Worm (Caenorhabditis elegans): Measurements from ENCODE around the gene iars-1.

DNA sequence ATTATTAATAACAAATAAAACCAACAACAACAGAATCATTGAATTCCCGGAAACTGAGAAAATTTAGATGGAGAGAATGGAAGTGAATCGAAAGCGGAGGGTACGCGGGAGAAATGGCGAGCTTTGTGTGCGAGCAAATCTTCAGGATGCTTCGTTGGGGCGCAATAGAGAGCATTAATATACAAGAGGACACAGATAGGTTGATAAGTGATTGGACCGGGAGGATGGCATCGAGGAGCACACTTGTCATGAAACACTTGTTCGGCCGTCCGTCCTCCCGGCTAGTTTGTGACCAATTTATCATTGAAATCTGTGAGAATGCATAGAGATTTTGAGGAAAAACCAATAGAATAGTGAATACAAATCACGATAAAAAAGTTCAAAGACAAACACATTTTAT, 53.8 kb downstream of the iars-1 start:
- no peak for TF ChIP-seq unc-62 (GFP tag; optimal IDR thresholded peaks at IDR 0.05)
- no peak for TF ChIP-seq M03D4.4 (tag; optimal IDR thresholded peaks at IDR 0.05)
- TF ChIP-seq snpc-4 (tag; optimal IDR thresholded peaks at IDR 0.05) = no peak
- TF ChIP-seq blmp-1 (tag; optimal IDR thresholded peaks at IDR 0.05) = no peak
- TF ChIP-seq drap-1 (GFP tag; optimal IDR thresholded peaks at IDR 0.05) = no peak
- TF ChIP-seq nhr-28 (tag; optimal IDR thresholded peaks at IDR 0.05) = no peak
- no peak for TF ChIP-seq pha-4 (tag; optimal IDR thresholded peaks at IDR 0.05)
- TF ChIP-seq ztf-11 (tag; optimal IDR thresholded peaks at IDR 0.05) = no peak
- no peak for TF ChIP-seq mep-1 (tag; optimal IDR thresholded peaks at IDR 0.05)
- TF ChIP-seq ceh-43 (GFP tag; optimal IDR thresholded peaks at IDR 0.05) = no peak
- TF ChIP-seq lin-32 (GFP tag; optimal IDR thresholded peaks at IDR 0.05) = no peak

Data from whole organism, mixed stage, embryonic.